Fruit fly (Drosophila melanogaster): ENCODE data around the gene CG10405.

Gene CG10405

dm6 chr3R:16449187-16449973, 4.9 kb upstream of the CG10405 start (continued):
- TF ChIP-seq croc (GFP tag; conservative IDR thresholded peaks at IDR 0.05) (peak; percentile 97), Blimp-1 (GFP tag; optimal IDR thresholded peaks at IDR 0.05) (peak; percentile 96), CG7928 (GFP tag; optimal IDR thresholded peaks at IDR 0.05) (peak; percentile 36), CG15601 (tag; optimal IDR thresholded peaks at IDR 0.05) (peak; percentile 95), Scr (GFP tag; IDR thresholded peaks at IDR 0.05; ENCODE audit: partially characterized antibody) (0 out of 2 replicates have a peak, but pooled peaks have one; percentile 15), mld (GFP tag; IDR thresholded peaks at IDR 0.05; ENCODE audit: partially characterized antibody) (no peak), CG11247 (GFP tag; IDR thresholded peaks at IDR 0.05) (peak; percentile 92), mam (GFP tag; optimal IDR thresholded peaks at IDR 0.05) (peak; percentile 90), TFAM (GFP tag; optimal IDR thresholded peaks at IDR 0.05) (peak; percentile 89), Max (GFP tag; optimal IDR thresholded peaks at IDR 0.05) (peak; percentile 88), Oaz (GFP tag; IDR thresholded peaks at IDR 0.05) (0 out of 2 replicates have a peak, but pooled peaks have one; percentile 6), row (GFP tag; IDR thresholded peaks at IDR 0.05) (peak; percentile 93), CG4424 (GFP tag; optimal IDR thresholded peaks at IDR 0.05) (peak; percentile 97), stc (GFP tag; IDR thresholded peaks at IDR 0.05) (peak; percentile 89), Abd-B (GFP tag; optimal IDR thresholded peaks at IDR 0.05) (peak; percentile 96), CG10654 (GFP tag; optimal IDR thresholded peaks at IDR 0.05) (peak; percentile 93), HLHmδ (GFP tag; optimal IDR thresholded peaks at IDR 0.05) (no peak), Rx (GFP tag; IDR thresholded peaks at IDR 0.05) (peak; percentile 95), Vsx1 (GFP tag; optimal IDR thresholded peaks at IDR 0.05) (peak; percentile 26), CG9817 (tag; optimal IDR thresholded peaks at IDR 0.05) (peak; percentile 95), trh (GFP tag; optimal IDR thresholded peaks at IDR 0.05) (peak; percentile 84), ind (GFP tag; optimal IDR thresholded peaks at IDR 0.05) (peak; percentile 94), CG12659 (GFP tag; optimal IDR thresholded peaks at IDR 0.05) (peak; percentile 88), fd64A (GFP tag; optimal IDR thresholded peaks at IDR 0.05) (peak; percentile 92), cg (GFP tag; optimal IDR thresholded peaks at IDR 0.05) (peak; percentile 66), unpg (GFP tag; optimal IDR thresholded peaks at IDR 0.05) (peak; percentile 97), CG14710 (tag; optimal IDR thresholded peaks at IDR 0.05) (peak; percentile 95), CG13123 (GFP tag; optimal IDR thresholded peaks at IDR 0.05) (peak; percentile 66), B-H2 (GFP tag; optimal IDR thresholded peaks at IDR 0.05) (peak; percentile 58), CG9876 (GFP tag; optimal IDR thresholded peaks at IDR 0.05) (peak; percentile 76), Usf (GFP tag; optimal IDR thresholded peaks at IDR 0.05) (peak; percentile 92), CG2116 (GFP tag; optimal IDR thresholded peaks at IDR 0.05) (peak; percentile 43), Antp (GFP tag; optimal IDR thresholded peaks at IDR 0.05) (peak; percentile 95), Dll (GFP tag; IDR thresholded peaks at IDR 0.05; ENCODE audit: partially characterized antibody) (0 out of 4 replicates have a peak, but pooled peaks have one; percentile 24), CG9437 (GFP tag; optimal IDR thresholded peaks at IDR 0.05) (peak; percentile 82), CG2678 (tag; optimal IDR thresholded peaks at IDR 0.05) (peak; percentile 96), dimm (GFP tag; IDR thresholded peaks at IDR 0.05) (peak; percentile 86), NC2α (GFP tag; optimal IDR thresholded peaks at IDR 0.05) (peak; percentile 87), CG1603 (tag; optimal IDR thresholded peaks at IDR 0.05) (peak; percentile 97), CG3281 (GFP tag; optimal IDR thresholded peaks at IDR 0.05) (peak; percentile 67), bcd (GFP tag; optimal IDR thresholded peaks at IDR 0.05) (peak; percentile 85), CG4730 (GFP tag; IDR thresholded peaks at IDR 0.05) (peak; percentile 92), NC2β (GFP tag; optimal IDR thresholded peaks at IDR 0.05) (peak; percentile 89), CG17912 (GFP tag; optimal IDR thresholded peaks at IDR 0.05) (peak; percentile 85), CG17568 (GFP tag; optimal IDR thresholded peaks at IDR 0.05) (peak; percentile 72), C15 (GFP tag; IDR thresholded peaks at IDR 0.05) (peak; percentile 83; the same call in 1 of the 3 replicates), lmd (GFP tag; IDR thresholded peaks at IDR 0.05) (peak; percentile 96), Fer3 (tag; optimal IDR thresholded peaks at IDR 0.05) (peak; percentile 88)
